Worm (Caenorhabditis elegans) whole organism, L1 larva: ENCODE results near the gene rbx-1.
A peak's percentile ranks its signal among the peaks of the same experiment; 100 is the strongest.

Experiments
- C04F5.9 ChIP-seq: sonication (generic microtip); optimal IDR thresholded peaks from 2 replicates; lab custom pipeline; 2016; ENCODE audit warnings: missing genetic modification characterization, missing compliant biosample characterization
- C16A3.4 ChIP-seq: fragments of 150-350 bp; optimal IDR thresholded peaks from 2 replicates; lab custom pipeline; 2014; ENCODE audit warnings: missing biosample characterization, missing genetic modification characterization
- C34B4.2 ChIP-seq: sonication (generic microtip); optimal IDR thresholded peaks from 2 replicates; lab custom pipeline; 2017; ENCODE audit warnings: mild to moderate bottlenecking, missing genetic modification characterization, missing compliant biosample characterization
- alr-1 ChIP-seq: fragments of 200-800 bp; sonication (Bioruptor generic); optimal IDR thresholded peaks from 2 replicates; lab custom pipeline; 2018; ENCODE audit warnings: borderline replicate concordance, mild to moderate bottlenecking, missing genetic modification characterization, missing compliant biosample characterization
- blmp-1 ChIP-seq: fragments of 150-350 bp; optimal IDR thresholded peaks from 2 replicates; lab custom pipeline; 2014; ENCODE audit warnings: missing biosample characterization, missing genetic modification characterization
- dpl-1 ChIP-seq, 3 experiments: fragments of 150-350 bp in 2 of 3; sonication (generic microtip) in 1 of 3; optimal IDR thresholded peaks; 2 replicates each; lab custom pipeline; 2014 to 2017; ENCODE audit warnings: missing biosample characterization in 3 of 3, missing genetic modification characterization in 3 of 3, missing genetic modification reagents in 3 of 3
- dsc-1 ChIP-seq: sonication (generic microtip); optimal IDR thresholded peaks from 2 replicates; lab custom pipeline; 2016; ENCODE audit warnings: mild to moderate bottlenecking, missing genetic modification characterization, missing compliant biosample characterization
- efl-3 ChIP-seq: fragments of 200-800 bp; sonication (Bioruptor generic); optimal IDR thresholded peaks from 2 replicates; lab custom pipeline; 2018; ENCODE audit warnings: mild to moderate bottlenecking, missing genetic modification characterization, missing compliant biosample characterization
- elt-2 ChIP-seq: sonication (generic microtip); optimal IDR thresholded peaks from 2 replicates; lab custom pipeline; 2016; ENCODE audit warnings: missing genetic modification characterization, mild to moderate bottlenecking, inconsistent platforms, missing compliant biosample characterization, missing genetic modification reagents
- elt-3 ChIP-seq, 6 experiments: fragments of 150-350 bp in 1 of 6; sonication (generic microtip); optimal IDR thresholded peaks; 2 replicates each; lab custom pipeline; 2017 to 2018; ENCODE audit warnings: missing biosample characterization in 6 of 6, missing genetic modification characterization in 6 of 6, inconsistent platforms in 1 of 6
- ets-5 ChIP-seq: fragments of 200-800 bp; sonication (Bioruptor generic); IDR thresholded peaks from 2 replicates; pipeline ENCODE4 v1.3.6; 2022; ENCODE audit warnings: missing genetic modification characterization, missing compliant biosample characterization
- fos-1 ChIP-seq: fragments of 150-350 bp; optimal IDR thresholded peaks from 2 replicates; lab custom pipeline; 2014; ENCODE audit warnings: missing biosample characterization, missing genetic modification characterization
- hpl-2 ChIP-seq: fragments of 150-350 bp; optimal IDR thresholded peaks from 2 replicates; lab custom pipeline; 2014; ENCODE audit warnings: missing biosample characterization, missing genetic modification reagents, missing genetic modification characterization
- jun-1 ChIP-seq: fragments of 150-350 bp; optimal IDR thresholded peaks from 2 replicates; lab custom pipeline; 2014; ENCODE audit warnings: missing biosample characterization, missing genetic modification reagents, missing genetic modification characterization
- lin-13 ChIP-seq: fragments of 150-350 bp; optimal IDR thresholded peaks from 2 replicates; lab custom pipeline; 2014; ENCODE audit warnings: missing biosample characterization, missing genetic modification reagents, missing genetic modification characterization
- lin-14 ChIP-seq: fragments of 200-800 bp; sonication (Bioruptor generic); optimal IDR thresholded peaks from 2 replicates; lab custom pipeline; 2018; ENCODE audit warnings: mild to moderate bottlenecking, missing genetic modification characterization, moderate library complexity, missing compliant biosample characterization
- lin-35 ChIP-seq, 2 experiments: fragments of 150-350 bp; optimal IDR thresholded peaks; 2 replicates each; lab custom pipeline; 2014; ENCODE audit warnings: missing biosample characterization in 2 of 2, missing genetic modification characterization in 2 of 2, missing genetic modification reagents in 2 of 2
- lsy-2 ChIP-seq, 2 experiments: fragments of 150-350 bp; optimal IDR thresholded peaks; 2 replicates each; lab custom pipeline; 2014; ENCODE audit warnings: missing biosample characterization in 2 of 2, missing genetic modification characterization in 2 of 2
- mdl-1 ChIP-seq, 2 experiments: fragments of 150-350 bp; optimal IDR thresholded peaks; 2 replicates each; lab custom pipeline; 2014 to 2017; ENCODE audit warnings: missing biosample characterization in 2 of 2, missing genetic modification characterization in 2 of 2, inconsistent platforms in 1 of 2
- mep-1 ChIP-seq: fragments of 150-350 bp; optimal IDR thresholded peaks from 2 replicates; lab custom pipeline; 2014; ENCODE audit warnings: missing biosample characterization, missing genetic modification characterization
- nhr-19 ChIP-seq: fragments of 200-800 bp; sonication (Bioruptor generic); conservative IDR thresholded peaks from 2 replicates; pipeline ENCODE4 v1.3.6; 2022; ENCODE audit warnings: missing genetic modification characterization, missing compliant biosample characterization
- nhr-47 ChIP-seq: sonication (generic microtip); optimal IDR thresholded peaks from 2 replicates; lab custom pipeline; 2016; ENCODE audit warnings: mild to moderate bottlenecking, missing genetic modification characterization, moderate library complexity, missing compliant biosample characterization
- nhr-71 ChIP-seq: sonication (generic microtip); optimal IDR thresholded peaks from 2 replicates; lab custom pipeline; 2016; ENCODE audit warnings: mild to moderate bottlenecking, missing genetic modification characterization, moderate library complexity, missing compliant biosample characterization
- nhr-76 ChIP-seq: sonication (generic microtip); optimal IDR thresholded peaks from 2 replicates; lab custom pipeline; 2017; ENCODE audit warnings: missing biosample characterization, missing genetic modification characterization
- nhr-77 ChIP-seq: fragments of 150-350 bp; optimal IDR thresholded peaks from 2 replicates; lab custom pipeline; 2014; ENCODE audit warnings: missing biosample characterization, missing genetic modification characterization
- nhr-85 ChIP-seq: sonication (generic microtip); peaks from one replicate; lab custom pipeline; 2016; ENCODE audit warnings: missing genetic modification characterization, inconsistent platforms, missing compliant biosample characterization
- pax-3 ChIP-seq: fragments of 200-800 bp; sonication (Bioruptor generic); optimal IDR thresholded peaks from 2 replicates; lab custom pipeline; 2018; ENCODE audit warnings: mild to moderate bottlenecking, missing genetic modification characterization, moderate library complexity, missing compliant biosample characterization
- skn-1 ChIP-seq: fragments of 150-350 bp; optimal IDR thresholded peaks from 2 replicates; lab custom pipeline; 2014; ENCODE audit warnings: missing biosample characterization, missing genetic modification characterization
- snu-23 ChIP-seq: sonication (generic microtip); optimal IDR thresholded peaks from 2 replicates; lab custom pipeline; 2016; ENCODE audit warnings: missing genetic modification characterization, missing compliant biosample characterization
- sox-4 ChIP-seq: sonication (generic microtip); optimal IDR thresholded peaks from 2 replicates; lab custom pipeline; 2016; ENCODE audit warnings: missing genetic modification characterization, missing compliant biosample characterization
- tlp-1 ChIP-seq: fragments of 150-350 bp; optimal IDR thresholded peaks from 2 replicates; lab custom pipeline; 2014; ENCODE audit warnings: missing biosample characterization, missing genetic modification characterization
- unc-130 ChIP-seq: fragments of 150-350 bp; optimal IDR thresholded peaks from 2 replicates; lab custom pipeline; 2017; ENCODE audit warnings: missing biosample characterization, missing genetic modification characterization, inconsistent platforms
- unc-86 ChIP-seq: sonication (generic microtip); optimal IDR thresholded peaks from 2 replicates; lab custom pipeline; 2016; ENCODE audit warnings: missing genetic modification characterization, missing compliant biosample characterization
- zip-4 ChIP-seq: fragments of 200-800 bp; sonication (Bioruptor generic); optimal IDR thresholded peaks from 2 replicates; lab custom pipeline; 2018; ENCODE audit warnings: mild to moderate bottlenecking, missing genetic modification characterization, moderate library complexity, missing compliant biosample characterization

rbx-1 gene

DNA sequence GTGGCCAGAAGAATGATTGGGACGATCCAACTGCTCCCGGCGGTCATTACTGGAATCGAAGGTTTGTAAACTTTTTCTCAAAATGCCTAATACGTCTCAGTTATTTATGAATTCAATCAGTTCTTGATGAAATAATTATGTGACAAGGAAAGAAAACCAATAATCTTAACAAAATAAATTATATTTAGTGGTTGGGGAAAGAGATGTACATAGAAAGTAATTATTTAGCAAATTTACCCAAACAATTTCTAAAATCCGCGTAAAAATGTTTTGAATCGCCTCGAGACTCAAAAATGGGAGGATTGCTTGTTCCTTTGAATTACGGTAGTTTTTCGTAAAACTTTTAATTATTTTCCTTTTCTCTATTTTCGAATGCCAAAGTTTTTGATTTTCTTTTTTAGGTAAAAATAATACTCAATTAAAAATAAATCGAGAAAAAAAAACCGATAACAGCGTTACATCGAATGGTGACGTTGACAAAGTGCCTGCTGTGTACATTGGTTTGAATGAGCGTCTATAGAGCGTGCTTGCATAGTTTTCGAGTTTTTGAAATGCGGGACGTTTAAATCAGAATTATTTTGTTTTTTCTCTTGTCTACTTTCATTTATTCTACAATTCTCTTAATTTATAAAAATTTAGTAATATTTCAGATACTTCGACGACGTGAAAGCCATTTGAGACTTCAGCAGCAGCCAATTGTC, 39.3 kb upstream of the rbx-1 start, which contains the start of the genes aagr-3 and drap-1 (continued):
- peak in 1 of 2 experiments; percentile 42 for TF ChIP-seq mdl-1 (tag; optimal IDR thresholded peaks at IDR 0.05; lab: Kevin White, UChicago)
- peak; percentile 40 for TF ChIP-seq nhr-19 (GFP tag; lab: Robert Waterston, UW)
- no peak for TF ChIP-seq alr-1
- peak; percentile 11 for TF ChIP-seq elt-2
- peak; percentile 36 for TF ChIP-seq fos-1
- peak; percentile 54 for TF ChIP-seq mep-1 (tag; lab: Kevin White, UChicago)
- no peak for TF ChIP-seq C04F5.9 (tag; lab: Kevin White, UChicago)
- TF ChIP-seq pax-3 (tag; lab: Kevin White, UChicago) = no peak
- peak; percentile 20 for TF ChIP-seq nhr-47 (tag; lab: Kevin White, UChicago)
- peak; percentile 3 for TF ChIP-seq jun-1
- peak; percentile 12 for TF ChIP-seq skn-1 (tag; lab: Kevin White, UChicago)
- TF ChIP-seq tlp-1 (tag; lab: Kevin White, UChicago) = no peak
- TF ChIP-seq elt-3 (tag; optimal IDR thresholded peaks at IDR 0.05; lab: Kevin White, UChicago) = peak in 1 of 6 experiments; percentile 65
- TF ChIP-seq nhr-77 (tag; lab: Kevin White, UChicago) = peak; percentile 19
- TF ChIP-seq lin-13 (GFP tag; lab: Kevin White, UChicago) = peak; percentile 39

DNA sequence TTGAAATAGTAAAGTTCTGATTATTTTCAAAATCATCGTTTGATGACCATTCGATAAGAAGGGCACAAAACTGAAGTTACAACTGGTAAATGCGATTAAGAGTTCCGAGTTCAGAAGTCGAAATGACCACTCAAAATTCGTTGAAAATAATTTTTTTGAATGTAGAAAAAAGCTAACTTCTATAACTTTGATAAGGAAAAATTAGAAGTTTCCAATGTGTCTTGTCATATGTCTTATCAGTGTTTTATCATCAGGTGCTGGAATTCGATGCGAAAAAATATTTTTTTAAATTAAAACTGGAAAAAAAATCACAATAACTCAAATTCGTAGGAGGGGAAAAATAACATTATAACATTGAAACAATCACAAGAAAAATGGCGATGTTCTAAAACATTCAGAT, 35.4 kb upstream of the rbx-1 start:
- TF ChIP-seq nhr-76 (tag; lab: Kevin White, UChicago) = no peak
- peak; percentile 21 for TF ChIP-seq elt-2
- TF ChIP-seq lin-35 (GFP tag; optimal IDR thresholded peaks at IDR 0.05; lab: Kevin White, UChicago) = peak in 1 of 2 experiments; percentile 8

DNA sequence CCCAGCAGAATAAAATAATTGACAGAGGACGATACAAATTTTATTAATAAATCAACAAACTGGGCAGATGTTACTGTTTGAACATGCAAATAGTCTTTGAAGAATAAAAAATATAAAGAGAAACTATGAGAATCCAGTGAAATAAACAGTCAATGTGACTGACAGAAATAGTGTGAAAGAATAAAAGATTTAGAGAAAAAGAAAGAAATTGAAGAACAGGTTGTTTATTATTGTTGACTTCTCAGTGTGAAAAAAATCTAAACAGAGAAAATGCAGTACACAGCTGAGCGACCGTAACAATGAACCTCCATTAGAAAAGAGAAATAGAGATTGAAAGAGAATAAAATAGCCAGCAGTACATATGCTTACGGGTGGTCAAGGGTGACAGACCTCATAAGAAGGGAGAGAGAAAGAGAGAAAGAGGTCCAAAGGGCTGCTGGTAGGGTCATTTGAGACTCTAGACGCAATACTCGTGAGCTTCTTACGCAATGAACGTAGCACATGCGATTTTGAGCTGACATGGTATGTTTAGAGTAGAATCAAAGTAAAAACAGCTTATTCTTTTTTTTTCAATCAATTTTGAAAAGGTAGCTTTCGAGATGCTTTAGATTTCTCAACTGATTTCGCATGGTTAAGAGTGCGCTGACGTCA, 33.8 kb upstream of the rbx-1 start, which contains the start of gene slcr-46.3:
slcr-46.3 (minus strand) TSS at position 86 of the 651 bp plus-strand sequence.
- peak in 1 of 2 experiments; percentile 37 for TF ChIP-seq lin-35 (GFP tag; optimal IDR thresholded peaks at IDR 0.05; lab: Kevin White, UChicago)
- no peak for TF ChIP-seq elt-2
- peak; percentile 7 for TF ChIP-seq mep-1 (tag; lab: Kevin White, UChicago)
- peak in 1 of 6 experiments; percentile 9 for TF ChIP-seq elt-3 (tag; optimal IDR thresholded peaks at IDR 0.05; lab: Kevin White, UChicago)
- peak; percentile 42 for TF ChIP-seq lin-14
- no peak for TF ChIP-seq dsc-1 (tag; lab: Kevin White, UChicago)
- TF ChIP-seq C34B4.2 (tag; lab: Kevin White, UChicago) = no peak
- peak; percentile 13 for TF ChIP-seq C16A3.4 (tag; lab: Kevin White, UChicago)
- TF ChIP-seq sox-4 (tag; lab: Kevin White, UChicago) = no peak
- TF ChIP-seq snu-23 (GFP tag; lab: Kevin White, UChicago) = peak; percentile 21
- peak in 1 of 2 experiments; percentile 49 for TF ChIP-seq lsy-2 (tag; optimal IDR thresholded peaks at IDR 0.05; lab: Kevin White, UChicago)
- peak in 1 of 3 experiments; percentile 5 for TF ChIP-seq dpl-1 (GFP tag; optimal IDR thresholded peaks at IDR 0.05; lab: Kevin White, UChicago)
- TF ChIP-seq nhr-85 = peak; percentile 76
- TF ChIP-seq alr-1 = no peak
- peak; percentile 25 for TF ChIP-seq blmp-1 (tag; lab: Kevin White, UChicago)
- TF ChIP-seq hpl-2 (GFP tag; lab: Kevin White, UChicago) = no peak

DNA sequence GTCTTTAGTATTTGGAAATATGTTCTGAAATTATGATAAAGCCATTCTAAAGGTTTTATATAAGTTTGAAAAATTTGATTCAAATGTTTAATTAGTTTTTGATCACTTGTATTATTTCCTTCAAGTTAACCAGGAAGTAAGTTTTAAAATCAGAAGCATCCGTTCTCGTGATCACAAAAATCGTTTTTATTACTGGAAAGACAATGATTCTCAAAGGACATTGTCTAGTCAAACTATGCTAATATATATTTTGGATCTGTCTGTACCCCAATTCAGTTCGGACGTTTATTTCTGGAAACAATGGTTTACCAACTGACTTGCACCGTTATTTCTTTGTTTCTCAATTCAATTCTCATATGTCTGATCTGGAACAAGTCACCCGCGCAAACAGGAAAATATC, 26.1 kb upstream of the rbx-1 start, which contains the start of gene str-188:
str-188 (plus strand) TSS at position 301 of the 400 bp plus-strand sequence.
- TF ChIP-seq unc-86 (tag; lab: Kevin White, UChicago) (no peak), nhr-71 (tag; lab: Kevin White, UChicago) (no peak)
- TF ChIP-seq, all 84 proteins: peak for 0

- TF ChIP-seq C04F5.9 (tag; lab: Kevin White, UChicago) = no peak
- TF ChIP-seq ets-5 (GFP tag; lab: Robert Waterston, UW) = no peak
- TF ChIP-seq efl-3 (GFP tag; lab: Kevin White, UChicago) = no peak
- TF ChIP-seq unc-130 (tag; lab: Kevin White, UChicago) = no peak
- TF ChIP-seq zip-4 (GFP tag; lab: Kevin White, UChicago) = no peak
- TF ChIP-seq, all 84 proteins: peak for 0
These were observed 24.6 kb upstream of the rbx-1 start, which contains the start of gene F40F9.3 for ce11 chrV:9714909-9715308. Gene F40F9.3 (plus strand): TSS chrV:9715209.
